Worm (Caenorhabditis elegans) whole organism, midembryonic: ENCODE results near the gene K09C8.7.

ENCODE experiments used
- T22C8.4 ChIP-seq: fragments of 200-800 bp; sonication (Bioruptor generic); IDR thresholded peaks from 2 replicates; pipeline ENCODE4 v1.3.6; 2022; ENCODE audit warnings: missing genetic modification characterization, missing compliant biosample characterization
- cog-1 ChIP-seq: sonication (generic microtip); optimal IDR thresholded peaks from 2 replicates; lab custom pipeline; 2016; ENCODE audit warnings: missing genetic modification characterization, missing compliant biosample characterization
- flt-1 ChIP-seq: fragments of 200-800 bp; sonication (Bioruptor generic); IDR thresholded peaks from 2 replicates; pipeline ENCODE4 v1.3.6; 2022; ENCODE audit warnings: missing genetic modification characterization, missing compliant biosample characterization
- klf-2 ChIP-seq: fragments of 200-800 bp; sonication (Bioruptor generic); conservative IDR thresholded peaks from 2 replicates; pipeline ENCODE4 v1.3.6; 2022; ENCODE audit warnings: missing genetic modification reagents, missing genetic modification characterization, missing compliant biosample characterization
- med-1 ChIP-seq: sonication (generic microtip); optimal IDR thresholded peaks from 2 replicates; lab custom pipeline; 2017; ENCODE audit warnings: missing genetic modification characterization, mild to moderate bottlenecking, missing compliant biosample characterization, antibody characterized with exemption, missing genetic modification reagents; ENCODE audit not compliant: insufficient read depth
- ref-1 ChIP-seq: fragments of 200-800 bp; sonication (Bioruptor generic); conservative IDR thresholded peaks from 2 replicates; pipeline ENCODE4 v1.3.6; 2022; ENCODE audit warnings: missing genetic modification reagents, missing genetic modification characterization, missing compliant biosample characterization
- tab-1 ChIP-seq: fragments of 200-800 bp; sonication (Bioruptor generic); IDR thresholded peaks from 2 replicates; pipeline ENCODE4 v1.3.6; 2022; ENCODE audit warnings: missing genetic modification characterization, missing compliant biosample characterization
- ztf-23 ChIP-seq: fragments of 200-800 bp; sonication (Bioruptor generic); IDR thresholded peaks from 2 replicates; pipeline ENCODE4 v1.3.6; 2022; ENCODE audit warnings: missing genetic modification reagents, missing genetic modification characterization, missing compliant biosample characterization
- ztf-29 ChIP-seq: fragments of 200-800 bp; sonication (Bioruptor generic); IDR thresholded peaks from 2 replicates; pipeline ENCODE4 v1.3.6; 2022; ENCODE audit warnings: missing genetic modification reagents, missing genetic modification characterization, missing compliant biosample characterization

K09C8.7 gene

ce11 chrX:10907418-10907817 is 43.8 kb downstream of the K09C8.7 start:
- TF ChIP-seq klf-2 (no peak), tab-1 (GFP tag; lab: Robert Waterston, UW) (no peak), flt-1 (GFP tag; lab: Robert Waterston, UW) (no peak), ztf-23 (no peak), ztf-29 (no peak), ref-1 (GFP tag; lab: Robert Waterston, UW) (no peak), T22C8.4 (no peak), med-1 (GFP tag; lab: Kevin White, UChicago) (no peak), cog-1 (tag; lab: Kevin White, UChicago) (no peak)

DNA sequence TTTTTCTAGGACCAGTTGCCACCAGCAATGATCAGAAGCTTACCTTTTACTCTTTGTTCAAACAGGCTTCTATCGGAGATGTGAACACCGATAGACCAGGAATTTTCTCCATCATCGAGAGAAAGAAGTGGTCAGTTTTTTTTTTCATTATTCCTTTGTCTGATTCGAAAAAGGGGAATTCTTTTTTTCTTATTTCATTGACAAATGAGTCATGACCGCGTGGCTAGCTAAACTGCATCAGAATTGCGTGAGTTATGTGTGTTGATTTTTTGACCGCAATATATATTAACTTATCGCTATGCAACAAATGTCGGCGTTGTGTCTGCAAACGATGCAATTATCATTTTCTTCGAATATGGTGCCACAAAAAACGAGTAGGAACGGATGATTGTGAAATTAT is 47.8 kb downstream of the K09C8.7 start:
- TF ChIP-seq cog-1 (tag; lab: Kevin White, UChicago) = no peak
- no peak for TF ChIP-seq T22C8.4
- no peak for TF ChIP-seq ztf-29
- TF ChIP-seq tab-1 (GFP tag; lab: Robert Waterston, UW) = no peak
- TF ChIP-seq klf-2 = no peak
- no peak for TF ChIP-seq flt-1 (GFP tag; lab: Robert Waterston, UW)
- TF ChIP-seq ztf-23 = no peak
- no peak for TF ChIP-seq ref-1 (GFP tag; lab: Robert Waterston, UW)
- no peak for TF ChIP-seq med-1 (GFP tag; lab: Kevin White, UChicago)

- TF ChIP-seq tab-1 (GFP tag; lab: Robert Waterston, UW) (no peak), ref-1 (GFP tag; lab: Robert Waterston, UW) (no peak), T22C8.4 (no peak), ztf-23 (no peak), klf-2 (no peak), med-1 (GFP tag; lab: Kevin White, UChicago) (no peak), flt-1 (GFP tag; lab: Robert Waterston, UW) (no peak), ztf-29 (no peak), cog-1 (tag; lab: Kevin White, UChicago) (no peak)
Observed at ce11 chrX:10902723-10903322, 48.4 kb downstream of the K09C8.7 start, which contains the start of gene acbp-3. acbp-3 (plus strand) TSS chrX:10903272.

- no peak for TF ChIP-seq ztf-23
- no peak for TF ChIP-seq T22C8.4
- no peak for TF ChIP-seq ref-1 (GFP tag; lab: Robert Waterston, UW)
- no peak for TF ChIP-seq flt-1 (GFP tag; lab: Robert Waterston, UW)
Observed at ce11 chrX:10901766-10902165, 49.4 kb downstream of the K09C8.7 start.

DNA sequence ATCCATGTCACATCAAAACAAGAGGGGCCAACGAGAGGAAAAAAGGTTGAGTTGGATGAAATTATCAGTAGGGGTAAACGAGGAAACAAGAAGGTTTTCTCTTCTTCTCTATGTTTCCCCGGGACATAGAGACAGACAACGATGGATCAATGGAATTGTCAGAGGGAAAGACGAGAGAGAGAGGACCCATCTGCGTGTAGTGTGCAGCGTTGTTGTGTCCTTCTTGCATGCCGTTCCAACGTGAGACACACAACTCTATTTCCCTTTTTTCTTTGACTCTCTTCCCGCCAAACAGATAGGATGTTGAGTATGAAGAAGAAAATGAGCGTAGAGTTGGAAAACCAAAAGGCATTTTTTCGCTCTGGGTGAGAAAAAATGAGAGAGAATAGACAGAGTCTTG is 50.2 kb downstream of the K09C8.7 start:
- TF ChIP-seq ztf-29 (no peak), ref-1 (GFP tag; lab: Robert Waterston, UW) (no peak), T22C8.4 (no peak), klf-2 (no peak), ztf-23 (no peak), flt-1 (GFP tag; lab: Robert Waterston, UW) (no peak), cog-1 (tag; lab: Kevin White, UChicago) (no peak), tab-1 (GFP tag; lab: Robert Waterston, UW) (no peak), med-1 (GFP tag; lab: Kevin White, UChicago) (no peak)
